Worm (Caenorhabditis elegans) whole organism, midembryonic: ENCODE data around the gene ari-2.

ENCODE experiments used
- T22C8.4 ChIP-seq: fragments of 200-800 bp; sonication (Bioruptor generic); IDR thresholded peaks from 2 replicates; pipeline ENCODE4 v1.3.6; 2022; ENCODE audit warnings: missing genetic modification characterization, missing compliant biosample characterization
- cog-1 ChIP-seq: sonication (generic microtip); optimal IDR thresholded peaks from 2 replicates; lab custom pipeline; 2016; ENCODE audit warnings: missing genetic modification characterization, missing compliant biosample characterization
- flt-1 ChIP-seq: fragments of 200-800 bp; sonication (Bioruptor generic); IDR thresholded peaks from 2 replicates; pipeline ENCODE4 v1.3.6; 2022; ENCODE audit warnings: missing genetic modification characterization, missing compliant biosample characterization
- klf-2 ChIP-seq: fragments of 200-800 bp; sonication (Bioruptor generic); conservative IDR thresholded peaks from 2 replicates; pipeline ENCODE4 v1.3.6; 2022; ENCODE audit warnings: missing genetic modification reagents, missing genetic modification characterization, missing compliant biosample characterization
- med-1 ChIP-seq: sonication (generic microtip); optimal IDR thresholded peaks from 2 replicates; lab custom pipeline; 2017; ENCODE audit warnings: missing genetic modification characterization, mild to moderate bottlenecking, missing compliant biosample characterization, antibody characterized with exemption, missing genetic modification reagents; ENCODE audit not compliant: insufficient read depth
- ref-1 ChIP-seq: fragments of 200-800 bp; sonication (Bioruptor generic); conservative IDR thresholded peaks from 2 replicates; pipeline ENCODE4 v1.3.6; 2022; ENCODE audit warnings: missing genetic modification reagents, missing genetic modification characterization, missing compliant biosample characterization
- tab-1 ChIP-seq: fragments of 200-800 bp; sonication (Bioruptor generic); IDR thresholded peaks from 2 replicates; pipeline ENCODE4 v1.3.6; 2022; ENCODE audit warnings: missing genetic modification characterization, missing compliant biosample characterization
- ztf-23 ChIP-seq: fragments of 200-800 bp; sonication (Bioruptor generic); IDR thresholded peaks from 2 replicates; pipeline ENCODE4 v1.3.6; 2022; ENCODE audit warnings: missing genetic modification reagents, missing genetic modification characterization, missing compliant biosample characterization
- ztf-29 ChIP-seq: fragments of 200-800 bp; sonication (Bioruptor generic); IDR thresholded peaks from 2 replicates; pipeline ENCODE4 v1.3.6; 2022; ENCODE audit warnings: missing genetic modification reagents, missing genetic modification characterization, missing compliant biosample characterization

The ari-2 gene

ce11 chrIV:5600316-5600715 lies 49.4 kb downstream of the ari-2 start:
- TF ChIP-seq tab-1 (GFP tag; lab: Robert Waterston, UW) (no peak), ztf-29 (no peak), klf-2 (GFP tag; lab: Robert Waterston, UW) (no peak), med-1 (no peak), cog-1 (tag; lab: Kevin White, UChicago) (peak; percentile 87), T22C8.4 (GFP tag; lab: Robert Waterston, UW) (no peak), ref-1 (GFP tag; lab: Robert Waterston, UW) (no peak), flt-1 (GFP tag; lab: Robert Waterston, UW) (peak; percentile 60; the same call in 1 of the 2 replicates), ztf-23 (GFP tag; lab: Robert Waterston, UW) (peak; percentile 54; the same call in 1 of the 2 replicates)

- TF ChIP-seq cog-1 (tag; lab: Kevin White, UChicago): no peak
- no peak for TF ChIP-seq med-1
- no peak for TF ChIP-seq tab-1 (GFP tag; lab: Robert Waterston, UW)
- TF ChIP-seq ztf-23 (GFP tag; lab: Robert Waterston, UW): no peak
- no peak for TF ChIP-seq ztf-29
- no peak for TF ChIP-seq ref-1 (GFP tag; lab: Robert Waterston, UW)
- TF ChIP-seq flt-1 (GFP tag; lab: Robert Waterston, UW): no peak
- no peak for TF ChIP-seq klf-2 (GFP tag; lab: Robert Waterston, UW)
- no peak for TF ChIP-seq T22C8.4 (GFP tag; lab: Robert Waterston, UW)
Observed at ce11 chrIV:5602415-5602814, 51.5 kb downstream of the ari-2 start.

- no peak for TF ChIP-seq ref-1 (GFP tag; lab: Robert Waterston, UW)
- no peak for TF ChIP-seq klf-2 (GFP tag; lab: Robert Waterston, UW)
- TF ChIP-seq tab-1 (GFP tag; lab: Robert Waterston, UW): no peak
- TF ChIP-seq T22C8.4 (GFP tag; lab: Robert Waterston, UW): no peak
Observed at ce11 chrIV:5603321-5603720, 52.4 kb downstream of the ari-2 start.

ce11 chrIV:5604465-5604864 lies 53.5 kb downstream of the ari-2 start:
- TF ChIP-seq tab-1 (GFP tag; lab: Robert Waterston, UW) (no peak), cog-1 (tag; lab: Kevin White, UChicago) (peak; percentile 47)

- TF ChIP-seq ztf-23 (GFP tag; lab: Robert Waterston, UW) (no peak), flt-1 (GFP tag; lab: Robert Waterston, UW) (no peak), tab-1 (GFP tag; lab: Robert Waterston, UW) (no peak), ref-1 (GFP tag; lab: Robert Waterston, UW) (no peak), cog-1 (tag; lab: Kevin White, UChicago) (no peak), med-1 (no peak), klf-2 (GFP tag; lab: Robert Waterston, UW) (no peak), ztf-29 (no peak), T22C8.4 (GFP tag; lab: Robert Waterston, UW) (no peak)
Observed at ce11 chrIV:5605225-5605624, 54.3 kb downstream of the ari-2 start.

ce11 chrIV:5607343-5607742 lies 56.4 kb downstream of the ari-2 start:
- TF ChIP-seq ztf-23 (GFP tag; lab: Robert Waterston, UW): no peak
- no peak for TF ChIP-seq T22C8.4 (GFP tag; lab: Robert Waterston, UW)
- TF ChIP-seq flt-1 (GFP tag; lab: Robert Waterston, UW): no peak
- no peak for TF ChIP-seq klf-2 (GFP tag; lab: Robert Waterston, UW)
- TF ChIP-seq med-1: no peak
- TF ChIP-seq cog-1 (tag; lab: Kevin White, UChicago): no peak
- TF ChIP-seq ref-1 (GFP tag; lab: Robert Waterston, UW): no peak
- TF ChIP-seq tab-1 (GFP tag; lab: Robert Waterston, UW): no peak
- TF ChIP-seq ztf-29: no peak
